Worm (Caenorhabditis elegans): ENCODE measurements around the gene F42H10.3.

- TF ChIP-seq F13C5.2 (tag; optimal IDR thresholded peaks at IDR 0.05) (no peak), ceh-13 (GFP tag; optimal IDR thresholded peaks at IDR 0.05) (no peak), ama-1 (optimal IDR thresholded peaks at IDR 0.05) (no peak)
Measured at ce11 chrIII:8483853-8484252, at the start of gene F42H10.3.
